Worm (Caenorhabditis elegans): ENCODE data around the gene C49G7.7.

- TF ChIP-seq lsy-2 (tag; optimal IDR thresholded peaks at IDR 0.05) (no peak), nhr-25 (tag; optimal IDR thresholded peaks at IDR 0.05) (no peak)
Observed at ce11 chrV:4024777-4025176, 9.5 kb upstream of the C49G7.7 start, which contains the start of gene K09D9.1.

Measured in whole organism, L2 larva.